Fruit fly (Drosophila melanogaster) whole organism, embryonic: ENCODE data around the gene HP1b.

Source experiments
- Asciz ChIP-seq: fragments of 200-800 bp; sonication (Bioruptor generic); optimal IDR thresholded peaks from 2 replicates; lab custom pipeline; 2017; ENCODE audit warnings: missing biosample characterization, mild to moderate bottlenecking, missing genetic modification characterization, missing genetic modification reagents
- Awh ChIP-seq: fragments of 200-800 bp; sonication (Bioruptor generic); IDR thresholded peaks from 2 replicates; pipeline ENCODE4, ENCODE4 v1.3.6; 2022; ENCODE audit warnings: missing biosample characterization, missing genetic modification characterization
- CG10462 ChIP-seq: fragments of 200-800 bp; sonication (Bioruptor generic); optimal IDR thresholded peaks from 2 replicates; lab custom pipeline; 2016; ENCODE audit warnings: missing biosample characterization, missing genetic modification characterization
- CG10543 ChIP-seq: fragments of 200-800 bp; sonication (Bioruptor generic); optimal IDR thresholded peaks from 3 replicates; lab custom pipeline; 2017; ENCODE audit warnings: missing biosample characterization, mild to moderate bottlenecking, missing genetic modification characterization, moderate library complexity
- CG1233 ChIP-seq: fragments of 200-800 bp; sonication (Bioruptor generic); optimal IDR thresholded peaks from 4 replicates; lab custom pipeline; 2018; ENCODE audit warnings: missing biosample characterization, mild to moderate bottlenecking, missing genetic modification characterization
- CG13894 ChIP-seq: fragments of 200-800 bp; sonication (Bioruptor generic); optimal IDR thresholded peaks from 3 replicates; lab custom pipeline; 2018; ENCODE audit warnings: missing biosample characterization, mild to moderate bottlenecking, missing genetic modification characterization, moderate library complexity
- CG1529 ChIP-seq: fragments of 200-800 bp; sonication (Bioruptor generic); optimal IDR thresholded peaks from 3 replicates; lab custom pipeline; 2018; ENCODE audit warnings: missing biosample characterization, missing genetic modification characterization
- CG15601 ChIP-seq: fragments of 200-800 bp; sonication (Bioruptor generic); optimal IDR thresholded peaks from 3 replicates; lab custom pipeline; 2019; ENCODE audit warnings: missing biosample characterization, mild to moderate bottlenecking, missing genetic modification characterization, moderate library complexity
- CG18011 ChIP-seq: fragments of 200-800 bp; sonication (Bioruptor generic); optimal IDR thresholded peaks from 2 replicates; lab custom pipeline; 2017; ENCODE audit warnings: missing biosample characterization, missing genetic modification characterization, mild to moderate bottlenecking, moderate library complexity, missing genotype
- CG2889 ChIP-seq: fragments of 200-800 bp; sonication (Bioruptor generic); IDR thresholded peaks from 3 replicates; pipeline ENCODE4 v1.3.6; 2022; ENCODE audit warnings: missing biosample characterization, missing genetic modification characterization
- CG30020 ChIP-seq: fragments of 200-800 bp; optimal IDR thresholded peaks from 2 replicates; lab custom pipeline; 2019; ENCODE audit warnings: missing biosample characterization, mild to moderate bottlenecking, missing genetic modification characterization, moderate library complexity
- CG31365 ChIP-seq: fragments of 200-800 bp; sonication (Bioruptor generic); optimal IDR thresholded peaks from 2 replicates; lab custom pipeline; 2018; ENCODE audit warnings: missing biosample characterization, mild to moderate bottlenecking, missing genetic modification characterization
- CG32532 ChIP-seq: fragments of 200-800 bp; sonication (Bioruptor generic); IDR thresholded peaks from 2 replicates; pipeline ENCODE4 v1.3.6; 2022; ENCODE audit warnings: missing biosample characterization, missing genetic modification characterization
- CG32767 ChIP-seq: fragments of 200-800 bp; sonication (Bioruptor generic); IDR thresholded peaks from 2 replicates; pipeline ENCODE4 v1.3.6; 2022; ENCODE audit warnings: missing biosample characterization, missing genetic modification characterization
- CG6689 ChIP-seq: fragments of 200-800 bp; sonication (Bioruptor generic); IDR thresholded peaks from 2 replicates; pipeline ENCODE4 v1.3.6; 2022; ENCODE audit warnings: missing biosample characterization, missing genetic modification characterization
- CG9215 ChIP-seq: fragments of 200-800 bp; sonication (Bioruptor generic); IDR thresholded peaks from 2 replicates; pipeline ENCODE4 v1.3.6; 2022; ENCODE audit warnings: missing biosample characterization, missing genetic modification characterization
- D19A ChIP-seq: fragments of 200-800 bp; optimal IDR thresholded peaks from 3 replicates; lab custom pipeline; 2019; ENCODE audit warnings: missing biosample characterization, mild to moderate bottlenecking, missing genetic modification characterization, moderate library complexity
- Dad ChIP-seq: fragments of 200-800 bp; sonication (Bioruptor generic); optimal IDR thresholded peaks from 3 replicates; lab custom pipeline; 2016; ENCODE audit warnings: missing biosample characterization, missing genetic modification characterization
- Drgx ChIP-seq: fragments of 200-800 bp; sonication (Bioruptor generic); IDR thresholded peaks from 2 replicates; pipeline ENCODE4 v1.3.6; 2022; ENCODE audit warnings: missing biosample characterization, missing genetic modification characterization
- E2f2 ChIP-seq: fragments of 200-800 bp; sonication (Bioruptor generic); IDR thresholded peaks from 2 replicates; pipeline ENCODE4 v1.3.6; 2022; ENCODE audit warnings: missing biosample characterization, missing genetic modification characterization
- Fer1 ChIP-seq: fragments of 200-800 bp; sonication (Bioruptor generic); optimal IDR thresholded peaks from 2 replicates; lab custom pipeline; 2017; ENCODE audit warnings: missing biosample characterization, mild to moderate bottlenecking, missing genetic modification characterization
- HLH4C ChIP-seq: fragments of 200-800 bp; sonication (Bioruptor generic); IDR thresholded peaks from 3 replicates; pipeline ENCODE4 v1.3.6; 2022; ENCODE audit warnings: missing biosample characterization, missing genetic modification characterization; ENCODE audit not compliant: partially characterized antibody
- Hey ChIP-seq: fragments of 200-800 bp; sonication (Bioruptor generic); optimal IDR thresholded peaks from 3 replicates; lab custom pipeline; 2018; ENCODE audit warnings: missing biosample characterization, mild to moderate bottlenecking, missing genetic modification characterization
- Hmr ChIP-seq: fragments of 200-800 bp; sonication (Bioruptor generic); optimal IDR thresholded peaks from 3 replicates; lab custom pipeline; 2017; ENCODE audit warnings: mild to moderate bottlenecking, missing biosample characterization, missing genetic modification reagents, missing genetic modification characterization
- Hr51 ChIP-seq, 2 experiments: fragments of 200-800 bp; sonication (Bioruptor generic); optimal IDR thresholded peaks; 2 replicates in 1 of 2; 3 replicates in 1 of 2; lab custom pipeline; 2016 to 2018; ENCODE audit warnings: missing biosample characterization in 2 of 2, missing genetic modification characterization in 2 of 2, mild to moderate bottlenecking in 1 of 2, moderate library complexity in 1 of 2
- Jarid2 ChIP-seq: fragments of 200-800 bp; sonication (Bioruptor generic); optimal IDR thresholded peaks from 3 replicates; lab custom pipeline; 2017; ENCODE audit warnings: mild to moderate bottlenecking, missing biosample characterization, missing genetic modification reagents, missing genetic modification characterization
- Mrtf ChIP-seq: fragments of 200-800 bp; sonication (Bioruptor generic); IDR thresholded peaks from 3 replicates; pipeline ENCODE4 v1.3.6; 2022; ENCODE audit warnings: missing biosample characterization, missing genetic modification characterization
- Myb ChIP-seq: fragments of 200-800 bp; sonication (Bioruptor generic); optimal IDR thresholded peaks from 2 replicates; lab custom pipeline; 2016; ENCODE audit warnings: missing biosample characterization, missing genetic modification characterization
- Pdp1 ChIP-seq, 2 experiments: fragments of 200-800 bp; sonication (Bioruptor generic); optimal IDR thresholded peaks; 3 replicates each; lab custom pipeline; 2016; ENCODE audit warnings: missing biosample characterization in 2 of 2, missing genetic modification characterization in 2 of 2, mild to moderate bottlenecking in 1 of 2, moderate library complexity in 1 of 2
- Sox102F ChIP-seq: fragments of 200-800 bp; sonication (Bioruptor generic); optimal IDR thresholded peaks from 2 replicates; lab custom pipeline; 2018; ENCODE audit warnings: missing biosample characterization, mild to moderate bottlenecking, missing genetic modification characterization, moderate library complexity
- ac ChIP-seq: fragments of 200-800 bp; sonication (Bioruptor generic); optimal IDR thresholded peaks from 3 replicates; lab custom pipeline; 2017; ENCODE audit warnings: missing biosample characterization, mild to moderate bottlenecking, missing genetic modification characterization
- bbx ChIP-seq: fragments of 200-800 bp; sonication (Bioruptor generic); IDR thresholded peaks from 2 replicates; pipeline ENCODE4 v1.3.6; 2022; ENCODE audit warnings: missing biosample characterization, missing genetic modification characterization; ENCODE audit not compliant: partially characterized antibody
- danr ChIP-seq: fragments of 200-800 bp; sonication (Bioruptor generic); IDR thresholded peaks from 2 replicates; pipeline ENCODE4 v1.3.6; 2022; ENCODE audit warnings: missing biosample characterization, missing genetic modification characterization
- fd102C ChIP-seq: fragments of 200-800 bp; sonication (Bioruptor generic); optimal IDR thresholded peaks from 2 replicates; lab custom pipeline; 2018; ENCODE audit warnings: missing biosample characterization, mild to moderate bottlenecking, missing genetic modification characterization, moderate library complexity
- gem ChIP-seq: fragments of 200-800 bp; sonication (Bioruptor generic); optimal IDR thresholded peaks from 2 replicates; lab custom pipeline; 2019; ENCODE audit warnings: missing biosample characterization, mild to moderate bottlenecking, missing genetic modification characterization, moderate library complexity
- insv ChIP-seq, 2 experiments: fragments of 200-800 bp; sonication (Bioruptor generic); optimal IDR thresholded peaks; 3 replicates each; lab custom pipeline; 2016 to 2018; ENCODE audit warnings: missing biosample characterization in 2 of 2, missing genetic modification characterization in 2 of 2
- lmd ChIP-seq: fragments of 200-800 bp; sonication (Bioruptor generic); IDR thresholded peaks from 2 replicates; pipeline ENCODE4 v1.3.6; 2022; ENCODE audit warnings: missing biosample characterization, missing genetic modification characterization
- lov ChIP-seq, 2 experiments: fragments of 200-800 bp in 1 of 2; fragments of >200 bp in 1 of 2; sonication (Bioruptor generic) in 1 of 2; IDR thresholded peaks in 1 of 2; optimal IDR thresholded peaks in 1 of 2; 2 replicates in 1 of 2; 3 replicates in 1 of 2; pipeline versions ENCODE4 v1.3.6 to Lab custom; 2017 to 2022; ENCODE audit warnings: missing biosample characterization in 1 of 2, missing genetic modification characterization in 1 of 2
- p53 ChIP-seq: fragments of 200-800 bp; sonication (Bioruptor generic); optimal IDR thresholded peaks from 2 replicates; lab custom pipeline; 2016; ENCODE audit warnings: missing biosample characterization, missing genetic modification characterization
- phol ChIP-seq: fragments of 200-800 bp; sonication (Bioruptor generic); optimal IDR thresholded peaks from 3 replicates; lab custom pipeline; 2018; ENCODE audit warnings: missing biosample characterization, mild to moderate bottlenecking, missing genetic modification characterization, moderate library complexity
- pita ChIP-seq: fragments of 200-800 bp; sonication (Bioruptor generic); optimal IDR thresholded peaks from 2 replicates; lab custom pipeline; 2017; ENCODE audit warnings: missing biosample characterization, mild to moderate bottlenecking, missing genetic modification characterization
- pum ChIP-seq: fragments of 200-800 bp; sonication (Bioruptor generic); optimal IDR thresholded peaks from 2 replicates; lab custom pipeline; 2016; ENCODE audit warnings: missing biosample characterization, missing genetic modification characterization
- sens-2 ChIP-seq: fragments of 200-800 bp; sonication (Bioruptor generic); IDR thresholded peaks from 2 replicates; pipeline ENCODE4 v1.3.6; 2022; ENCODE audit warnings: missing biosample characterization, missing genetic modification characterization
- sima ChIP-seq: fragments of 200-800 bp; sonication (Bioruptor generic); optimal IDR thresholded peaks from 2 replicates; lab custom pipeline; 2016; ENCODE audit warnings: missing biosample characterization, missing genetic modification characterization
- sisA ChIP-seq: fragments of 200-800 bp; sonication (Bioruptor generic); IDR thresholded peaks from 2 replicates; pipeline ENCODE4 v1.3.6; 2022; ENCODE audit warnings: missing biosample characterization, missing genetic modification characterization
- toy ChIP-seq: fragments of 200-800 bp; sonication (Bioruptor generic); IDR thresholded peaks from 2 replicates; pipeline ENCODE4 v1.3.6; 2022; ENCODE audit warnings: missing biosample characterization, missing genetic modification characterization
- ttk ChIP-seq: fragments of 200-800 bp; sonication (Bioruptor generic); IDR thresholded peaks from 2 replicates; pipeline ENCODE4 v2.1.2; 2022; ENCODE audit warnings: missing biosample characterization, missing genetic modification characterization
- vnd ChIP-seq: fragments of 200-800 bp; sonication (Bioruptor generic); IDR thresholded peaks from 3 replicates; pipeline ENCODE4 v1.3.6; 2022; ENCODE audit warnings: missing biosample characterization, missing genetic modification characterization; ENCODE audit not compliant: partially characterized antibody
- zf30C ChIP-seq: fragments of 200-800 bp; sonication (Bioruptor generic); optimal IDR thresholded peaks from 3 replicates; lab custom pipeline; 2018; ENCODE audit warnings: missing biosample characterization, mild to moderate bottlenecking, missing genetic modification characterization

HP1b gene

DNA sequence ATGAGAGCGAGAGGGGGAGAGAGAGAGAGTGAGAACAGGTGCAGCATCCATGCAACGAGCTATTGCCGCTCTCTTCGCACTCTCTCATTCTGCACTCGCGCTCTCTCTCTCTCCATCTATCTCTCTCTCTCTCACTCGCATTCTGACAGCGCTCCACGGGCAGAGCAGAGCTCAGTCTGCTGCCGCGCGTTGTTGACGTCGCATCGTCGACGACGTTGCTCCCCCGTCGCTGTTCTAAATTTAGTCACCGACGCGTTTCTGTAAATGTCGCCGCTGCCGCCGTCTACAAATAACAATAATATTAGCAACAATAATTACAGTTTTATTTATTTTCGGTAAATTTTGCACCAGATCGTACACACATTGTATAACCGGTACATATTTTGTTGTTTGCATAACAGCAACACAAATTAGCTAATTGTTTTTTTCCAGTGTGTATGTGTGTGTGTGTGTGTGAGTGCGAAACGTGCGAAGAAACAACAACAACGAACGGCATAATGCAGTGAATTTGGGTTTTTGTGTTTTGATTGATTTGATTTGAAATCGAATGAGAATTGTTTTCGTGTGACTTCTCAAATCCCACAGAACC is 38.3 kb upstream of the HP1b start (continued):
- TF ChIP-seq ttk (GFP tag; lab: Robert Waterston, UW) (0 out of 2 replicates have a peak, but pooled peaks have one; percentile 5), bbx (GFP tag; lab: Robert Waterston, UW) (0 out of 2 replicates have a peak, but pooled peaks have one; percentile 34), zf30C (GFP tag; lab: Kevin White, UChicago) (peak; percentile 83), Fer1 (GFP tag; lab: Kevin White, UChicago) (no peak), D19A (tag; lab: Kevin White, UChicago) (peak; percentile 24), CG6689 (peak; percentile 23; the same call in 1 of the 2 replicates), CG32532 (no peak), CG1233 (GFP tag; lab: Kevin White, UChicago) (no peak), Dad (GFP tag; lab: Kevin White, UChicago) (no peak), HLH4C (no peak), danr (GFP tag; lab: Robert Waterston, UW) (no peak), Jarid2 (GFP tag; lab: Kevin White, UChicago) (peak; percentile 86), Mrtf (GFP tag; lab: Robert Waterston, UW) (no peak), Asciz (no peak), insv (GFP tag; optimal IDR thresholded peaks at IDR 0.05; lab: Kevin White, UChicago) (peak in 1 of 2 experiments; percentile 7), CG13894 (tag; lab: Kevin White, UChicago) (no peak), Drgx (peak; percentile 40), gem (tag; lab: Kevin White, UChicago) (peak; percentile 46), sima (GFP tag; lab: Kevin White, UChicago) (no peak), sens-2 (GFP tag; lab: Robert Waterston, UW) (no peak), lov (optimal IDR thresholded peaks at IDR 0.05; lab: Kevin White, UChicago) (no peak), lov (GFP tag; IDR thresholded peaks at IDR 0.05; lab: Robert Waterston, UW) (peak; percentile 16; the same call in 1 of the 3 replicates), CG1529 (GFP tag; lab: Kevin White, UChicago) (no peak), phol (tag; lab: Kevin White, UChicago) (peak; percentile 44), Hr51 (GFP tag; optimal IDR thresholded peaks at IDR 0.05; lab: Kevin White, UChicago) (peak; percentile 9 to 17), vnd (GFP tag; lab: Robert Waterston, UW) (0 out of 3 replicates have a peak, but pooled peaks have one; percentile 13), pita (GFP tag; lab: Kevin White, UChicago) (no peak), ac (no peak), CG31365 (tag; lab: Kevin White, UChicago) (no peak), p53 (GFP tag; lab: Kevin White, UChicago) (no peak), sisA (GFP tag; lab: Robert Waterston, UW) (0 out of 2 replicates have a peak, but pooled peaks have one; percentile 13), Hmr (GFP tag; lab: Kevin White, UChicago) (peak; percentile 9), Myb (GFP tag; lab: Kevin White, UChicago) (no peak), lmd (GFP tag; lab: Robert Waterston, UW) (peak; percentile 26; the same call in 1 of the 2 replicates), CG9215 (no peak), CG10543 (GFP tag; lab: Kevin White, UChicago) (no peak), CG32767 (GFP tag; lab: Robert Waterston, UW) (no peak; the same call in 1 of the 2 replicates), Sox102F (GFP tag; lab: Kevin White, UChicago) (peak; percentile 36), Pdp1 (GFP tag; optimal IDR thresholded peaks at IDR 0.05; lab: Kevin White, UChicago) (peak in 1 of 2 experiments; percentile 80), toy (GFP tag; lab: Robert Waterston, UW) (no peak), Awh (GFP tag; lab: Robert Waterston, UW) (no peak), Hey (no peak), pum (GFP tag; lab: Kevin White, UChicago) (no peak), CG15601 (tag; lab: Kevin White, UChicago) (no peak), E2f2 (no peak), CG10462 (GFP tag; lab: Kevin White, UChicago) (no peak), fd102C (GFP tag; lab: Kevin White, UChicago) (no peak), CG2889 (GFP tag; lab: Robert Waterston, UW) (no peak), CG18011 (GFP tag; lab: Kevin White, UChicago) (no peak), CG30020 (tag; lab: Kevin White, UChicago) (no peak)
